Worm (Caenorhabditis elegans) whole organism, L1 larva: Measurements from ENCODE around the gene srd-28.
"Not testable (repeated sequence)": the region's sequence is repeated elsewhere in the genome, so short reads cannot be mapped to it uniquely, and the experiment has no call there.

Experiments
- C16A3.4 ChIP-seq: fragments of 150-350 bp; optimal IDR thresholded peaks from 2 replicates; lab custom pipeline; 2014; ENCODE audit warnings: missing biosample characterization, missing genetic modification characterization
- aly-2 ChIP-seq: fragments of 150-350 bp; optimal IDR thresholded peaks from 2 replicates; lab custom pipeline; 2014; ENCODE audit warnings: missing biosample characterization, missing genetic modification characterization
- ces-1 ChIP-seq: fragments of 150-350 bp; optimal IDR thresholded peaks from 2 replicates; lab custom pipeline; 2014; ENCODE audit warnings: missing biosample characterization, missing genetic modification reagents, missing genetic modification characterization
- lin-13 ChIP-seq: fragments of 150-350 bp; optimal IDR thresholded peaks from 2 replicates; lab custom pipeline; 2014; ENCODE audit warnings: missing biosample characterization, missing genetic modification reagents, missing genetic modification characterization
- nhr-28 ChIP-seq: fragments of 150-350 bp; optimal IDR thresholded peaks from 2 replicates; lab custom pipeline; 2014; ENCODE audit warnings: missing biosample characterization, missing genetic modification characterization
- nhr-77 ChIP-seq: fragments of 150-350 bp; optimal IDR thresholded peaks from 2 replicates; lab custom pipeline; 2014; ENCODE audit warnings: missing biosample characterization, missing genetic modification characterization
- nhr-84 ChIP-seq: sonication (generic microtip); optimal IDR thresholded peaks from 2 replicates; lab custom pipeline; 2017; ENCODE audit warnings: missing biosample characterization, missing genetic modification characterization
- snpc-4 ChIP-seq: fragments of 150-350 bp; optimal IDR thresholded peaks from 2 replicates; lab custom pipeline; 2014; ENCODE audit warnings: missing biosample characterization, missing genetic modification characterization
- unc-86 ChIP-seq: sonication (generic microtip); optimal IDR thresholded peaks from 2 replicates; lab custom pipeline; 2016; ENCODE audit warnings: missing genetic modification characterization, missing compliant biosample characterization

DNA sequence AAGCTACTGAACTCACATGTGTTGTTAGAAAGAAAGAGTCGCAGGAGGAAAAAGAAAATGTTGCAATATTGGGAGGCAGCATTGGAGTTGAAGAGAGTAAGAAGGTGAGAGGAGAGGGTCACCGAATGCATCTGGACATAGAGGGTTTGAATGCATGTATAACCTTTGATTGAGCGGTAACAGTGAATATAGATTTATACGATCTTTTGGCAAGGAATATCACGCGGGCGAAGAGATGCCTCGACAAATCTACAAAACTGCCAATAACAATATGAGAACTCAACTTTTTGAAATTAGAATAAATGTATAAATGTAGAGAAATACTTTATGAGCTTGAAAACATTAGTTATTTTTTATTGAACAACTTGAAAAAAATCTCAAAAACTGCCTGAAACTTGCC, 11.9 kb downstream of the srd-28 start, which contains the start of gene M01B2.10:
- TF ChIP-seq ces-1; snpc-4; unc-86 (tag; lab: Kevin White, UChicago); nhr-28 (tag; lab: Kevin White, UChicago); lin-13 (GFP tag; lab: Kevin White, UChicago); aly-2 (tag; lab: Kevin White, UChicago); C16A3.4 (tag; lab: Kevin White, UChicago); nhr-77 (tag; lab: Kevin White, UChicago); nhr-84 (tag; lab: Kevin White, UChicago): not testable (repeated sequence)
